Worm (Caenorhabditis elegans) whole organism, mixed stage, embryonic: ENCODE measurements around the gene T19D12.5.

Experiments
- ceh-43 ChIP-seq: fragments of 200-800 bp; sonication (Bioruptor generic); optimal IDR thresholded peaks from 2 replicates; lab custom pipeline; 2018; ENCODE audit warnings: mild to moderate bottlenecking, missing genetic modification characterization, moderate library complexity, missing compliant biosample characterization
- ces-1 ChIP-seq: fragments of 150-350 bp; optimal IDR thresholded peaks from 2 replicates; lab custom pipeline; 2014; ENCODE audit warnings: missing biosample characterization, missing genetic modification reagents, missing genetic modification characterization
- elt-1 ChIP-seq: sonication (generic microtip); optimal IDR thresholded peaks from 2 replicates; lab custom pipeline; 2017; ENCODE audit warnings: missing genetic modification characterization, mild to moderate bottlenecking, missing compliant biosample characterization, antibody characterized with exemption, moderate library complexity, borderline replicate concordance; ENCODE audit not compliant: insufficient read depth
- elt-3 ChIP-seq: fragments of 150-350 bp; optimal IDR thresholded peaks from 2 replicates; lab custom pipeline; 2014; ENCODE audit warnings: missing biosample characterization, missing genetic modification characterization
- pha-4 ChIP-seq: fragments of 150-350 bp; optimal IDR thresholded peaks from 2 replicates; lab custom pipeline; 2018; ENCODE audit warnings: missing biosample characterization, missing genetic modification reagents, missing genetic modification characterization
- unc-62 ChIP-seq: fragments of 150-350 bp; optimal IDR thresholded peaks from 2 replicates; lab custom pipeline; 2014; ENCODE audit warnings: missing biosample characterization, missing genetic modification reagents, missing genetic modification characterization
- zip-8 ChIP-seq: fragments of 150-350 bp; optimal IDR thresholded peaks from 2 replicates; lab custom pipeline; 2014; ENCODE audit warnings: missing biosample characterization, missing genetic modification characterization

DNA sequence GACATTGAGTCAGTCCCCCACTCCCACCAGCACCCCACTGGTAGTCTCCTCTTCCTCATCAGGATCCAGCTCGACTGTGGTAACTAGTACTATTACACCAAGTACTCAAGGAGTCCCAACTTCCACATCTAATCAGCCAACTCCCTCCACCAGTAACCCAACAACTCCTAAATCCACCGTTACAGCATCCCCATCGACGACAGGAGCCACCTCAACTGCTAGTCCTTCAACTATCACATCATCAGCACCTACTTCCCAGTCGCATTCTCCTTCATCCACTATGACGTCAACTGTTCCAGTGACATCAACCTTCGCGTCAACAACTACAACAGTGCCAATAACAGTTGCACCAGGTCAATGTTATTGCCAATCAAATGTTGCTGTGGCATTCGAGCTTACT is 32.5 kb upstream of the T19D12.5 start:
- no peak for TF ChIP-seq pha-4 (tag; lab: Kevin White, UChicago)
- TF ChIP-seq elt-3 (tag; lab: Kevin White, UChicago): no peak
- no peak for TF ChIP-seq ceh-43 (GFP tag; lab: Kevin White, UChicago)
- no peak for TF ChIP-seq unc-62
- no peak for TF ChIP-seq ces-1
- TF ChIP-seq zip-8: no peak
- TF ChIP-seq elt-1 (tag; lab: Kevin White, UChicago): no peak
